Worm (Caenorhabditis elegans): Measurements from ENCODE around the gene gcy-29.

gcy-29 gene

DNA sequence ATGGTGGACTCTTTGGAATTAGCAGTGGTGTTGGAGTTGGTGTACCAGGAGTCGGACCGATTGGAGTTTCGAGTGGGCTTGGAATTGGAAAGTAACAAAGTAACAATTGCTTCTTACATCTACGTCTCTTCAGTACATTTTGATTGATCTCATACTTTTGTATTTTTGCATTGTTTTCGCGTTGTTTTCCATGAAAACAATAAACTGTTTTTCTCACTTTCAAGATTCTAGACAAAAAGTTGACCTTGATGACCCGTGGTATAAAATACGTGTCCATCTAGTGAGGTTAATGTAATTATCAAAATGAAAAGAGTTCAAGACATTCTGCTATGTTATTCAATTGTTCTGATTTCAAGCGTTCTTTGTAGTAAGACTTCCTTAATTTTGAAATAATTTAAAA is 47.1 kb downstream of the gcy-29 start, which contains the start of gene K10H10.5:
K10H10.5 (plus strand) TSS at position 301 of the 400 bp plus-strand sequence.
- TF ChIP-seq F16B12.6 (tag; optimal IDR thresholded peaks at IDR 0.05) (no peak), nhr-85 (tag) (no peak), rnt-1 (tag; optimal IDR thresholded peaks at IDR 0.05) (no peak), snu-23 (GFP tag; optimal IDR thresholded peaks at IDR 0.05) (no peak), Y116A8C.19 (tag; optimal IDR thresholded peaks at IDR 0.05; ENCODE audit: borderline replicate concordance) (no peak), fkh-4 (tag; optimal IDR thresholded peaks at IDR 0.05; ENCODE audit: borderline replicate concordance) (no peak), skn-1 (tag; optimal IDR thresholded peaks at IDR 0.05) (no peak), lin-14 (GFP tag; optimal IDR thresholded peaks at IDR 0.05) (no peak), efl-3 (GFP tag; optimal IDR thresholded peaks at IDR 0.05) (no peak), nhr-84 (tag; optimal IDR thresholded peaks at IDR 0.05) (no peak), tbx-2 (tag; optimal IDR thresholded peaks at IDR 0.05) (no peak), nhr-71 (tag; optimal IDR thresholded peaks at IDR 0.05) (no peak), pax-3 (tag; optimal IDR thresholded peaks at IDR 0.05) (no peak), C16A3.4 (tag; optimal IDR thresholded peaks at IDR 0.05) (no peak), aly-2 (tag; optimal IDR thresholded peaks at IDR 0.05) (no peak)

DNA sequence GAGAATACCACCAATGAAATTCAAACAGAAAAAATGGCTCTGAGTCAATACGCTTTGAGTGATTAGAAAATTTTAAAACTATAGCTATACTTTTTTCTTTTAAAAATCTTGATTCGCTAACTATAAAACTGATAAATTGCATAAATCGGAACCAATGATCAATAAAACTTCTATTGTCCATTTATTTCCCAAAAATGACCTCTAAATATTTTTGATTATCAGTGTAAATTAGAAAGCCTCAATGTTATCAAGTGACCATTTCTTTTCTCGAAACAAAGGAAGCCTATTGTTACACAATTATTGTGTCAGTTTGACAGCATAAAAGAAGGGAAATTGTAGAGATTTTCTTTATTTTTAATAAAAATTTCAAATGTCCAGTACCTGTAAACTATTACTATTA is 48.5 kb downstream of the gcy-29 start, which contains the start of gene K10H10.4:
K10H10.4 (plus strand) TSS at position 301 of the 400 bp plus-strand sequence.
- no peak for TF ChIP-seq fkh-4 (tag; optimal IDR thresholded peaks at IDR 0.05; ENCODE audit: borderline replicate concordance)
- TF ChIP-seq Y116A8C.19 (tag; optimal IDR thresholded peaks at IDR 0.05; ENCODE audit: borderline replicate concordance): no peak
- TF ChIP-seq snu-23 (GFP tag; optimal IDR thresholded peaks at IDR 0.05): no peak
- TF ChIP-seq nhr-47 (tag; optimal IDR thresholded peaks at IDR 0.05): no peak
- TF ChIP-seq aha-1 (tag; optimal IDR thresholded peaks at IDR 0.05): no peak
- TF ChIP-seq efl-3 (GFP tag; optimal IDR thresholded peaks at IDR 0.05): no peak
- no peak for TF ChIP-seq mdl-1 (tag; optimal IDR thresholded peaks at IDR 0.05)
- TF ChIP-seq tlp-1 (tag; optimal IDR thresholded peaks at IDR 0.05): no peak
- no peak for TF ChIP-seq ceh-8 (GFP tag; optimal IDR thresholded peaks at IDR 0.05)

DNA sequence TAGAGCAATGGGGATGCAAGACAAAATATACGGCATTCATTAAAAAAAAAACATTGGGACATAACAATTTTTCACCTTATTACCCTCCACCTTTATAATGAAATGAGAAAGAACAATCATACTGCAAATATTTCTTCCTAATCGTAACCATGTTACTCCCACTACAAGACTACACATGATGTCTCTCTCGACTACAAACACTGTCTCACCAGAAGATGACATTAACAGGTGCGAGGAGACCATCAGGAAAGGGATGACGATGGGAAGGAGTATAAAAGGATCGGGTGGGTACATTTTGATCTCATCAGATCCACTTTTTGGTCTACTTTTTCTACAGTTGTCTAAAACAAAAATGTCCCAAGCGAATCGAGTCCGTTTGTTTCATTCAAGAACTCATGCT is 50.7 kb downstream of the gcy-29 start, which contains the start of gene dhs-8:
dhs-8 (plus strand) TSS at position 179 of the 400 bp plus-strand sequence.
- TF ChIP-seq F16B12.6 (tag; optimal IDR thresholded peaks at IDR 0.05) (no peak), blmp-1 (tag; optimal IDR thresholded peaks at IDR 0.05) (peak; percentile 43), elt-3 (tag; optimal IDR thresholded peaks at IDR 0.05) (peak in 2 of 6 experiments; percentile 19 to 26), nhr-85 (tag) (peak; percentile 47), nhr-20 (tag; optimal IDR thresholded peaks at IDR 0.05) (peak; percentile 67), egl-13 (tag; optimal IDR thresholded peaks at IDR 0.05) (no peak), nhr-19 (GFP tag; conservative IDR thresholded peaks at IDR 0.05) (0 out of 2 replicates have a peak, but pooled peaks have one; percentile 3), lin-35 (GFP tag; optimal IDR thresholded peaks at IDR 0.05) (peak; percentile 13 to 21), zag-1 (tag; optimal IDR thresholded peaks at IDR 0.05) (no peak), skn-1 (tag; optimal IDR thresholded peaks at IDR 0.05) (peak; percentile 87), snu-23 (GFP tag; optimal IDR thresholded peaks at IDR 0.05) (peak; percentile 41), nhr-76 (tag; optimal IDR thresholded peaks at IDR 0.05) (no peak), mep-1 (tag; optimal IDR thresholded peaks at IDR 0.05) (peak; percentile 35)

DNA sequence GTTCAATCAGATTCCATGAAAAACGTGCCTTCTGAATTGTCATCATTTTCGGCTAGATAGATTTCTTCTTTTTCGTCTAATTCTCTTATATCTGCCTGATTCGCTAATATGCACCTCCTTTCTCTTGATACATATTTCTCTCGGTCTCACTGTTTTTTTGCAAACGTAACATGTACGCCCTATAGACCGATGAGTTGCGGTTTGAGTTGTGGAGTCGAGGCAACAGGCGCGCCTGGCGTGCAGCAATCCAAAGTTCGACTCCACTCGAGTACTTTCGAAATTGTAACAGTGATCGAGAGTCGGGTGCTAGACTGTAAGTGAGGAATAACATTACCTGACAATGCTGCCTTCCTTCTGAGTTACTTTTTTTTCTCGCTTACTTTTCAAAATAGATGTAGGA is 51.8 kb downstream of the gcy-29 start:
- peak; percentile 83 for TF ChIP-seq lir-3 (tag; optimal IDR thresholded peaks at IDR 0.05; ENCODE audit: poor library complexity)
- TF ChIP-seq egl-27 (tag; optimal IDR thresholded peaks at IDR 0.05): peak; percentile 22 to 50
- no peak for TF ChIP-seq ama-1 (optimal IDR thresholded peaks at IDR 0.05)
- TF ChIP-seq lin-13 (GFP tag; optimal IDR thresholded peaks at IDR 0.05): peak; percentile 32
- TF ChIP-seq efl-1 (optimal IDR thresholded peaks at IDR 0.05): peak; percentile 66 to 68
- peak; percentile 53 to 96 for TF ChIP-seq efl-1 (GFP tag; optimal IDR thresholded peaks at IDR 0.05 in 1 of 2)
- TF ChIP-seq pax-3 (tag; optimal IDR thresholded peaks at IDR 0.05): peak; percentile 76
- peak; percentile 57 for TF ChIP-seq vab-15 (tag; optimal IDR thresholded peaks at IDR 0.05)
- TF ChIP-seq elt-2 (tag; optimal IDR thresholded peaks at IDR 0.05): peak; percentile 65
- no peak for TF ChIP-seq nhr-12 (tag; optimal IDR thresholded peaks at IDR 0.05)
- peak; percentile 76 for TF ChIP-seq blmp-1 (tag; optimal IDR thresholded peaks at IDR 0.05)
- no peak for TF ChIP-seq ceh-63 (GFP tag; optimal IDR thresholded peaks at IDR 0.05)
- peak; percentile 54 for TF ChIP-seq ceh-88 (GFP tag; IDR thresholded peaks at IDR 0.05)
- peak; percentile 88 for TF ChIP-seq snu-23 (GFP tag; optimal IDR thresholded peaks at IDR 0.05)
- TF ChIP-seq lin-35 (GFP tag; optimal IDR thresholded peaks at IDR 0.05): peak; percentile 56 to 85
- TF ChIP-seq sup-37 (GFP tag; optimal IDR thresholded peaks at IDR 0.05): no peak
- TF ChIP-seq mdl-1 (tag; optimal IDR thresholded peaks at IDR 0.05): peak in 1 of 2 experiments; percentile 86
- peak; percentile 69 for TF ChIP-seq lin-14 (GFP tag; optimal IDR thresholded peaks at IDR 0.05)
- TF ChIP-seq Y116A8C.19 (tag; optimal IDR thresholded peaks at IDR 0.05; ENCODE audit: borderline replicate concordance): no peak
- TF ChIP-seq tlp-1 (tag; optimal IDR thresholded peaks at IDR 0.05): no peak
- no peak for TF ChIP-seq isw-1 (GFP tag; IDR thresholded peaks at IDR 0.05)
- peak; percentile 83 for TF ChIP-seq tbx-2 (tag; optimal IDR thresholded peaks at IDR 0.05)
- no peak for TF ChIP-seq mab-9 (GFP tag; IDR thresholded peaks at IDR 0.05)
- peak; percentile 24 for TF ChIP-seq sox-4 (tag; optimal IDR thresholded peaks at IDR 0.05)
- peak; percentile 26 to 56 (median 48) for TF ChIP-seq ceh-82 (tag; optimal IDR thresholded peaks at IDR 0.05)
